Fruit fly (Drosophila melanogaster): ENCODE results near the gene para.

The para gene

dm6 chrX:16458551-16458950, 74.3 kb downstream of the para start (continued):
- TF ChIP-seq CG31224 (GFP tag; IDR thresholded peaks at IDR 0.05) = 0 out of 2 replicates have a peak, but pooled peaks have one; percentile 14
- TF ChIP-seq CG1832 (GFP tag; optimal IDR thresholded peaks at IDR 0.05) = peak; percentile 80
- TF ChIP-seq Kr (GFP tag; optimal IDR thresholded peaks at IDR 0.05) = no peak
- TF ChIP-seq wor (GFP tag; IDR thresholded peaks at IDR 0.05) = no peak
- no peak for TF ChIP-seq CG3065 (GFP tag; optimal IDR thresholded peaks at IDR 0.05)
- no peak for TF ChIP-seq Dek (tag; optimal IDR thresholded peaks at IDR 0.05)
- no peak for TF ChIP-seq Taf1 (GFP tag; IDR thresholded peaks at IDR 0.05)
- TF ChIP-seq CG9817 (tag; optimal IDR thresholded peaks at IDR 0.05) = peak; percentile 1
- no peak for TF ChIP-seq lbe (GFP tag; optimal IDR thresholded peaks at IDR 0.05)
- peak; percentile 3 for TF ChIP-seq CoRest (tag; optimal IDR thresholded peaks at IDR 0.05)
- TF ChIP-seq CG17612 (GFP tag; IDR thresholded peaks at IDR 0.05) = no peak
- TF ChIP-seq mam (GFP tag; optimal IDR thresholded peaks at IDR 0.05) = peak; percentile 32
- TF ChIP-seq NC2β (GFP tag; optimal IDR thresholded peaks at IDR 0.05) = no peak
- no peak for TF ChIP-seq YL-1 (GFP tag; optimal IDR thresholded peaks at IDR 0.05)
- TF ChIP-seq ind (GFP tag; optimal IDR thresholded peaks at IDR 0.05) = peak; percentile 1
- TF ChIP-seq CG32772 (GFP tag; IDR thresholded peaks at IDR 0.05) = no peak
- peak; percentile 9; the same call in 1 of the 2 replicates for TF ChIP-seq vvl (GFP tag; IDR thresholded peaks at IDR 0.05)
- no peak for TF ChIP-seq CG9215 (GFP tag; IDR thresholded peaks at IDR 0.05)
- no peak for TF ChIP-seq Dbx (GFP tag; IDR thresholded peaks at IDR 0.05)
- no peak for TF ChIP-seq CG3838 (GFP tag; optimal IDR thresholded peaks at IDR 0.05)
- peak; percentile 36 for TF ChIP-seq cg (GFP tag; optimal IDR thresholded peaks at IDR 0.05)
- peak; percentile 14 for TF ChIP-seq Xbp1 (GFP tag; optimal IDR thresholded peaks at IDR 0.05)
- peak; percentile 50 for TF ChIP-seq CG8290 (GFP tag; optimal IDR thresholded peaks at IDR 0.05)
- TF ChIP-seq CG8290 (tag; optimal IDR thresholded peaks at IDR 0.05) = peak in 1 of 2 experiments; percentile 53
- TF ChIP-seq CG4707 (GFP tag; optimal IDR thresholded peaks at IDR 0.05) = no peak
- no peak for TF ChIP-seq Dad (GFP tag; optimal IDR thresholded peaks at IDR 0.05)
- peak; percentile 73 for TF ChIP-seq row (GFP tag; IDR thresholded peaks at IDR 0.05)
- TF ChIP-seq salm (tag; optimal IDR thresholded peaks at IDR 0.05) = no peak
- TF ChIP-seq CG17829 (tag; optimal IDR thresholded peaks at IDR 0.05) = peak; percentile 2
- no peak for TF ChIP-seq Fer3 (tag; optimal IDR thresholded peaks at IDR 0.05)
- no peak for TF ChIP-seq fd96Cb (tag; optimal IDR thresholded peaks at IDR 0.05)
- peak; percentile 3 for TF ChIP-seq CG2712 (tag; optimal IDR thresholded peaks at IDR 0.05)
- TF ChIP-seq Hmr (GFP tag; optimal IDR thresholded peaks at IDR 0.05) = no peak
- TF ChIP-seq gcm2 (GFP tag; optimal IDR thresholded peaks at IDR 0.05) = no peak
- peak; percentile 19; the same call in 1 of the 3 replicates for TF ChIP-seq B-H1 (GFP tag; IDR thresholded peaks at IDR 0.05)
- no peak for TF ChIP-seq jing (GFP tag; optimal IDR thresholded peaks at IDR 0.05)
- TF ChIP-seq CG1603 (tag; optimal IDR thresholded peaks at IDR 0.05) = no peak
- TF ChIP-seq CG34422 (GFP tag; IDR thresholded peaks at IDR 0.05) = no peak
- TF ChIP-seq Oli (tag; optimal IDR thresholded peaks at IDR 0.05) = peak; percentile 3
- no peak for TF ChIP-seq Elba2 (GFP tag; optimal IDR thresholded peaks at IDR 0.05)
- no peak for TF ChIP-seq Dll (GFP tag; IDR thresholded peaks at IDR 0.05; ENCODE audit: partially characterized antibody)
- TF ChIP-seq fu2 (GFP tag; optimal IDR thresholded peaks at IDR 0.05) = no peak
- peak; percentile 58 for TF ChIP-seq sens (GFP tag)
- TF ChIP-seq CG17385 (GFP tag; optimal IDR thresholded peaks at IDR 0.05) = no peak
- peak; percentile 11 for TF ChIP-seq slp2 (GFP tag; optimal IDR thresholded peaks at IDR 0.05)
- TF ChIP-seq Trl (optimal IDR thresholded peaks at IDR 0.05) = no peak
- no peak for TF ChIP-seq Trl (GFP tag; optimal IDR thresholded peaks at IDR 0.05)
- TF ChIP-seq HHEX (GFP tag; optimal IDR thresholded peaks at IDR 0.05) = peak; percentile 21
- TF ChIP-seq CG15479 (GFP tag; optimal IDR thresholded peaks at IDR 0.05) = peak; percentile 34
- TF ChIP-seq CG18262 (tag; optimal IDR thresholded peaks at IDR 0.05) = peak; percentile 2
- peak; percentile 2 for TF ChIP-seq tin (GFP tag; optimal IDR thresholded peaks at IDR 0.05)
- TF ChIP-seq Oaz (GFP tag; IDR thresholded peaks at IDR 0.05) = no peak
- no peak for TF ChIP-seq Adf1 (GFP tag; IDR thresholded peaks at IDR 0.05)

Data from whole organism, embryonic.